Fruit fly (Drosophila melanogaster) whole organism, wandering third instar larva: ENCODE data around the gene VhaAC39-1.

Source experiments
- Abd-B ChIP-seq: fragments of >200 bp; optimal IDR thresholded peaks from 2 replicates; lab custom pipeline; 2017; ENCODE audit warnings: missing biosample characterization, missing genetic modification characterization
- GATAd ChIP-seq: sonication (Bioruptor generic); optimal IDR thresholded peaks from 2 replicates; lab custom pipeline; 2016; ENCODE audit warnings: missing biosample characterization, missing genetic modification characterization
- Hr83 ChIP-seq: fragments of 200-300 bp; sonication (Bioruptor generic); optimal IDR thresholded peaks from 2 replicates; lab custom pipeline; 2016; ENCODE audit warnings: missing biosample characterization, mild to moderate bottlenecking, missing genetic modification characterization, moderate library complexity; ENCODE audit not compliant: poor library complexity, severe bottlenecking
- N ChIP-seq: fragments of >200 bp; optimal IDR thresholded peaks from 2 replicates; lab custom pipeline; 2018; ENCODE audit warnings: missing biosample characterization, missing external identifiers, missing genetic modification characterization
- Vsx2 ChIP-seq: fragments of 200-300, 225-300 bp; sonication (Bioruptor generic); optimal IDR thresholded peaks from 2 replicates; lab custom pipeline; 2018; ENCODE audit warnings: missing biosample characterization, missing genetic modification characterization; ENCODE audit not compliant: partially characterized antibody
- sv ChIP-seq: fragments of 200-800 bp; sonication (Bioruptor generic); optimal IDR thresholded peaks from 3 replicates; lab custom pipeline; 2016; ENCODE audit warnings: missing biosample characterization, missing genetic modification characterization

DNA sequence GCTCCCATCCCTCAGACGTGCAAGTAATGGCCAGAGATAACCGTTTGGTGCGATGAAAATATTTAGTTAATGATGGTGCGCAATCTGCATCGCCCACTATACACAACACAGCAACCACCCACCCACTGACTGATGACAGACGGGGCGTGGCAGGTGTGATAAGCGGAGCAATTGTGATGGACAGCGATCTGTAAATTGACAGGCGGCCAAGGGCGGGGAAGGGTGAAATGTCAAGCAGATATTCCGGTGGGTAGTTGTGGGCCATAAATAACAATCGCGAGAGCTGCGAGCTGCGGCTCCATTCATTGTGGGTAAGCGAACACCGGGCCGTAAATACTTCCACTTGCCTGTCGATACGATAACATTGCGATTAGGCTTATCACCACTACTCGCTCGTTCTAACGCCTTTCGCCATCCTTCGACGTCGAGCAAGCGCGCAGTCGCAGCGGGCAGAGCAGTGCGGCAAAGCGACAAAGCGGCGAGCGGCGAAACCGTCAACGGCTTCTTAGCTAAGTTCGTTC is 8.6 kb upstream of the VhaAC39-1 start, which contains the start of gene yin:
- no peak for TF ChIP-seq Hr83 (GFP tag; lab: Kevin White, UChicago)
- TF ChIP-seq Abd-B (GFP tag; lab: Kevin White, UChicago): no peak
- TF ChIP-seq Vsx2 (GFP tag; lab: Kevin White, UChicago): no peak
- no peak for TF ChIP-seq N (GFP tag; lab: Kevin White, UChicago)
- TF ChIP-seq GATAd (GFP tag; lab: Kevin White, UChicago): no peak
- TF ChIP-seq sv (GFP tag; lab: Kevin White, UChicago): no peak
